Worm (Caenorhabditis elegans) whole organism, mixed stage, embryonic: ENCODE results near the gene C44C10.10.
A peak's percentile ranks its signal among the peaks of the same experiment; 100 is the strongest.

Experiments
- M03D4.4 ChIP-seq: sonication (generic microtip); optimal IDR thresholded peaks from 2 replicates; lab custom pipeline; 2017; ENCODE audit warnings: mild to moderate bottlenecking, missing genetic modification characterization, missing compliant biosample characterization
- bed-3 ChIP-seq: fragments of 200-800 bp; sonication (Bioruptor generic); optimal IDR thresholded peaks from 3 replicates; lab custom pipeline; 2018; ENCODE audit warnings: mild to moderate bottlenecking, missing genetic modification characterization, moderate library complexity, missing compliant biosample characterization
- blmp-1 ChIP-seq: fragments of 150-350 bp; optimal IDR thresholded peaks from 2 replicates; lab custom pipeline; 2014; ENCODE audit warnings: missing biosample characterization, missing genetic modification characterization
- ceh-43 ChIP-seq: fragments of 200-800 bp; sonication (Bioruptor generic); optimal IDR thresholded peaks from 2 replicates; lab custom pipeline; 2018; ENCODE audit warnings: mild to moderate bottlenecking, missing genetic modification characterization, moderate library complexity, missing compliant biosample characterization
- ceh-83 ChIP-seq: fragments of 200-800 bp; sonication (Bioruptor generic); optimal IDR thresholded peaks from 2 replicates; lab custom pipeline; 2018; ENCODE audit warnings: mild to moderate bottlenecking, missing genetic modification characterization, missing compliant biosample characterization
- ces-1 ChIP-seq: fragments of 150-350 bp; optimal IDR thresholded peaks from 2 replicates; lab custom pipeline; 2014; ENCODE audit warnings: missing biosample characterization, missing genetic modification reagents, missing genetic modification characterization
- cnd-1 ChIP-seq: fragments of 200-800 bp; sonication (Bioruptor generic); optimal IDR thresholded peaks from 2 replicates; lab custom pipeline; 2018; ENCODE audit warnings: mild to moderate bottlenecking, missing genetic modification characterization, missing compliant biosample characterization
- drap-1 ChIP-seq: fragments of 200-800 bp; sonication (Bioruptor generic); optimal IDR thresholded peaks from 3 replicates; lab custom pipeline; 2018; ENCODE audit warnings: mild to moderate bottlenecking, missing genetic modification characterization, missing compliant biosample characterization
- elt-1 ChIP-seq: sonication (generic microtip); optimal IDR thresholded peaks from 2 replicates; lab custom pipeline; 2017; ENCODE audit warnings: missing genetic modification characterization, mild to moderate bottlenecking, missing compliant biosample characterization, antibody characterized with exemption, moderate library complexity, borderline replicate concordance; ENCODE audit not compliant: insufficient read depth
- elt-3 ChIP-seq: fragments of 150-350 bp; optimal IDR thresholded peaks from 2 replicates; lab custom pipeline; 2014; ENCODE audit warnings: missing biosample characterization, missing genetic modification characterization
- flh-1 ChIP-seq: fragments of 200-800 bp; sonication (Bioruptor generic); optimal IDR thresholded peaks from 2 replicates; lab custom pipeline; 2018; ENCODE audit warnings: mild to moderate bottlenecking, missing genetic modification characterization, moderate library complexity, missing compliant biosample characterization
- ham-2 ChIP-seq: fragments of 200-800 bp; sonication (Bioruptor generic); optimal IDR thresholded peaks from 2 replicates; lab custom pipeline; 2018; ENCODE audit warnings: mild to moderate bottlenecking, missing genetic modification characterization, missing compliant biosample characterization
- lin-32 ChIP-seq: fragments of 200-800 bp; sonication (Bioruptor generic); optimal IDR thresholded peaks from 2 replicates; lab custom pipeline; 2018; ENCODE audit warnings: mild to moderate bottlenecking, missing genetic modification characterization, missing compliant biosample characterization
- lsy-2 ChIP-seq: fragments of 150-350 bp; optimal IDR thresholded peaks from 2 replicates; lab custom pipeline; 2014; ENCODE audit warnings: missing biosample characterization, missing genetic modification characterization
- mab-5 ChIP-seq: fragments of 150-350 bp; optimal IDR thresholded peaks from 2 replicates; lab custom pipeline; 2014; ENCODE audit warnings: missing biosample characterization, missing genetic modification characterization
- mls-2 ChIP-seq: sonication (generic microtip); optimal IDR thresholded peaks from 2 replicates; lab custom pipeline; 2016; ENCODE audit warnings: mild to moderate bottlenecking, missing genetic modification characterization, moderate library complexity, missing compliant biosample characterization
- nhr-12 ChIP-seq: fragments of 150-350 bp; optimal IDR thresholded peaks from 2 replicates; lab custom pipeline; 2014; ENCODE audit warnings: missing biosample characterization, missing genetic modification characterization
- sem-2 ChIP-seq: fragments of 200-800 bp; sonication (Bioruptor generic); optimal IDR thresholded peaks from 2 replicates; lab custom pipeline; 2018; ENCODE audit warnings: mild to moderate bottlenecking, missing genetic modification characterization, missing compliant biosample characterization
- snpc-4 ChIP-seq: fragments of 150-350 bp; optimal IDR thresholded peaks from 2 replicates; lab custom pipeline; 2014; ENCODE audit warnings: missing biosample characterization, missing genetic modification characterization
- sptf-1 ChIP-seq: sonication (generic microtip); optimal IDR thresholded peaks from 2 replicates; lab custom pipeline; 2017; ENCODE audit warnings: mild to moderate bottlenecking, missing genetic modification characterization, moderate library complexity, missing compliant biosample characterization
- tbx-8 ChIP-seq: fragments of 200-800 bp; sonication (Bioruptor generic); optimal IDR thresholded peaks from 2 replicates; lab custom pipeline; 2018; ENCODE audit warnings: mild to moderate bottlenecking, missing genetic modification characterization, moderate library complexity, missing compliant biosample characterization
- unc-120 ChIP-seq: sonication (generic microtip); optimal IDR thresholded peaks from 2 replicates; lab custom pipeline; 2017; ENCODE audit warnings: missing genetic modification characterization, missing compliant biosample characterization; ENCODE audit not compliant: poor library complexity, severe bottlenecking
- unc-62 ChIP-seq: fragments of 150-350 bp; optimal IDR thresholded peaks from 2 replicates; lab custom pipeline; 2014; ENCODE audit warnings: missing biosample characterization, missing genetic modification reagents, missing genetic modification characterization
- zip-8 ChIP-seq: fragments of 150-350 bp; optimal IDR thresholded peaks from 2 replicates; lab custom pipeline; 2014; ENCODE audit warnings: missing biosample characterization, missing genetic modification characterization
- ztf-11 ChIP-seq: fragments of 150-350 bp; optimal IDR thresholded peaks from 2 replicates; lab custom pipeline; 2014; ENCODE audit warnings: missing biosample characterization, missing genetic modification characterization

C44C10.10 gene

ce11 chrX:11690014-11690591, at the start of gene C44C10.10, which contains the start of gene C44C10.5:
TSS of gene C44C10.10 (plus strand) at chrX:11690314.
TSS of gene C44C10.5 (plus strand) at chrX:11690541.
- TF ChIP-seq ces-1 (no peak), elt-1 (tag; lab: Kevin White, UChicago) (peak; percentile 30)

- TF ChIP-seq unc-120 (tag; lab: Kevin White, UChicago) (peak; percentile 17), elt-3 (tag; lab: Kevin White, UChicago) (no peak), flh-1 (GFP tag; lab: Kevin White, UChicago) (no peak), snpc-4 (no peak), zip-8 (tag; lab: Kevin White, UChicago) (no peak), unc-62 (GFP tag; lab: Kevin White, UChicago) (peak; percentile 62), ces-1 (peak; percentile 82)
Measured at ce11 chrX:11640463-11640995, 49.6 kb upstream of the C44C10.10 start.

ce11 chrX:11641562-11641961, 48.6 kb upstream of the C44C10.10 start:
- TF ChIP-seq ces-1 (peak; percentile 47), elt-3 (tag; lab: Kevin White, UChicago) (no peak)

- TF ChIP-seq tbx-8 (GFP tag; lab: Kevin White, UChicago) (peak; percentile 82), M03D4.4 (tag; lab: Kevin White, UChicago) (peak; percentile 91), drap-1 (GFP tag; lab: Kevin White, UChicago) (peak; percentile 89), ceh-83 (GFP tag; lab: Kevin White, UChicago) (peak; percentile 84), ceh-43 (GFP tag; lab: Kevin White, UChicago) (peak; percentile 82), bed-3 (peak; percentile 31), flh-1 (GFP tag; lab: Kevin White, UChicago) (peak; percentile 74), unc-120 (tag; lab: Kevin White, UChicago) (peak; percentile 31), nhr-12 (peak; percentile 6), sem-2 (peak; percentile 70), lin-32 (GFP tag; lab: Kevin White, UChicago) (peak; percentile 74), ztf-11 (peak; percentile 40), cnd-1 (peak; percentile 95), lsy-2 (peak; percentile 19), sptf-1 (tag; lab: Kevin White, UChicago) (peak; percentile 96), ham-2 (GFP tag; lab: Kevin White, UChicago) (peak; percentile 76), mls-2 (tag; lab: Kevin White, UChicago) (peak; percentile 94)
Measured at ce11 chrX:11643767-11644235, 46.3 kb upstream of the C44C10.10 start, which contains the start of gene sto-4. TSS of gene sto-4 (plus strand) at chrX:11644126.

DNA sequence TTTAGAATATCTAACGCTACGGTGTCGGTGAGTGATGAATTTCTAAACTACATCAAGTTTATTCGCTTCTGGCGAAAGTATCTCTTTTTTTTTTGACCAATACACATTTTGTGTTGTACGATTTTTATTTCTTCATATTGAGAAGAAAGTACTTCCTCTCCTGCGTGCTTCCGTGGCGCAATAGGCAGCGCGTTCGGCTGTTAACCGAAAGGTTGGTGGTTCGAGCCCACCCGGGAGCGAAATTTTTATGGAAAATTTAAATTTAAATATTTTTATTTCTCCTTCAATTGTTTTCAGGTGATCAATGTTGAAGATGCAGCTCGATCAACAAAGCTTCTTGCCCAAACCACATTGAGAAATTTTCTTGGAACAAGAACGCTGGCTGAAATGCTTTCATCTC, 44.6 kb upstream of the C44C10.10 start:
- TF ChIP-seq lin-32 (GFP tag; lab: Kevin White, UChicago) (no peak), sptf-1 (tag; lab: Kevin White, UChicago) (peak; percentile 27)
- TF ChIP-seq, all 35 proteins: peak for 1

ce11 chrX:11647165-11647564, 42.9 kb upstream of the C44C10.10 start, which contains the start of gene T04F8.8:
TSS of gene T04F8.8 (plus strand) at chrX:11647465.
- TF ChIP-seq lin-32 (GFP tag; lab: Kevin White, UChicago) (no peak), drap-1 (GFP tag; lab: Kevin White, UChicago) (no peak), blmp-1 (tag; lab: Kevin White, UChicago) (no peak), ceh-43 (GFP tag; lab: Kevin White, UChicago) (no peak), ces-1 (no peak), mab-5 (tag; lab: Kevin White, UChicago) (no peak), tbx-8 (GFP tag; lab: Kevin White, UChicago) (no peak), ztf-11 (no peak), flh-1 (GFP tag; lab: Kevin White, UChicago) (no peak), elt-3 (tag; lab: Kevin White, UChicago) (no peak)
